Worm (Caenorhabditis elegans): Measurements from ENCODE around the gene ZC443.4.

The ZC443.4 gene

ce11 chrV:12819792-12820453 lies at the start of gene ZC443.4, which contains the start of gene ugt-18:
Gene ZC443.4 (minus strand): TSS chrV:12819886.
Gene ugt-18 (plus strand): TSS chrV:12820260.
- no peak for TF ChIP-seq chd-7 (tag; optimal IDR thresholded peaks at IDR 0.05)
- TF ChIP-seq snpc-4 (GFP tag; optimal IDR thresholded peaks at IDR 0.05): no peak
- TF ChIP-seq snpc-4 (tag; optimal IDR thresholded peaks at IDR 0.05): no peak
- no peak for TF ChIP-seq D2030.7 (GFP tag; IDR thresholded peaks at IDR 0.05)
- TF ChIP-seq ets-4 (GFP tag; optimal IDR thresholded peaks at IDR 0.05): no peak
- TF ChIP-seq nhr-80 (tag; optimal IDR thresholded peaks at IDR 0.05): peak; percentile 5
- no peak for TF ChIP-seq hlh-12 (tag; optimal IDR thresholded peaks at IDR 0.05)
- TF ChIP-seq dox-1 (GFP tag; IDR thresholded peaks at IDR 0.05): no peak
- no peak for TF ChIP-seq Y95B8A.8 (GFP tag; IDR thresholded peaks at IDR 0.05)

ce11 chrV:12867997-12868396 lies 48.3 kb upstream of the ZC443.4 start, which contains the start of gene nspg-1:
Gene nspg-1 (minus strand): TSS chrV:12868097.
- TF ChIP-seq hrde-1 (tag; optimal IDR thresholded peaks at IDR 0.05; ENCODE audit: borderline replicate concordance): no peak
- no peak for TF ChIP-seq fkh-3 (tag; optimal IDR thresholded peaks at IDR 0.05)
- TF ChIP-seq ZK185.1 (tag; optimal IDR thresholded peaks at IDR 0.05; ENCODE audit: poor library complexity, severe bottlenecking): no peak
- TF ChIP-seq K12H6.12 (tag; optimal IDR thresholded peaks at IDR 0.05): no peak
- no peak for TF ChIP-seq attf-6 (GFP tag; IDR thresholded peaks at IDR 0.05)
- no peak for TF ChIP-seq lsy-27 (tag; optimal IDR thresholded peaks at IDR 0.05; ENCODE audit: borderline replicate concordance, insufficient read depth)

- TF ChIP-seq attf-3 (GFP tag; conservative IDR thresholded peaks at IDR 0.05): 0 out of 2 replicates have a peak, but pooled peaks have one; percentile 13
Measured at ce11 chrV:12865615-12866014, 45.9 kb upstream of the ZC443.4 start, which contains the start of gene T07F10.5. Gene T07F10.5 (plus strand): TSS chrV:12865915.

ce11 chrV:12859144-12859543 lies 39.5 kb upstream of the ZC443.4 start, which contains the start of gene anp-1:
Gene anp-1 (plus strand): TSS chrV:12859444.
- TF ChIP-seq nhr-120 (GFP tag; IDR thresholded peaks at IDR 0.05): no peak
- no peak for TF ChIP-seq hmg-20 (GFP tag; IDR thresholded peaks at IDR 0.05)
- TF ChIP-seq tbx-9 (tag; optimal IDR thresholded peaks at IDR 0.05; ENCODE audit: borderline replicate concordance): no peak
- TF ChIP-seq K12H6.12 (tag; optimal IDR thresholded peaks at IDR 0.05): no peak
- no peak for TF ChIP-seq nhr-27 (tag; optimal IDR thresholded peaks at IDR 0.05)
- TF ChIP-seq hmg-1.2 (GFP tag; IDR thresholded peaks at IDR 0.05): no peak
- no peak for TF ChIP-seq Y53F4B.3 (GFP tag; IDR thresholded peaks at IDR 0.05)
- no peak for TF ChIP-seq somi-1 (GFP tag; optimal IDR thresholded peaks at IDR 0.05)
- TF ChIP-seq F33H1.4 (GFP tag; IDR thresholded peaks at IDR 0.05): no peak
- no peak for TF ChIP-seq snpc-4 (GFP tag; optimal IDR thresholded peaks at IDR 0.05)
- TF ChIP-seq snpc-4 (tag; optimal IDR thresholded peaks at IDR 0.05): no peak
- no peak for TF ChIP-seq Y95B8A.8 (GFP tag; IDR thresholded peaks at IDR 0.05)

ce11 chrV:12854766-12855165 lies 35.1 kb upstream of the ZC443.4 start, which contains the start of gene C44H9.7:
Gene C44H9.7 (minus strand): TSS chrV:12854866.
- TF ChIP-seq lsl-1 (GFP tag; optimal IDR thresholded peaks at IDR 0.05): no peak
- no peak for TF ChIP-seq ztf-6 (GFP tag; IDR thresholded peaks at IDR 0.05)
- no peak for TF ChIP-seq mel-28 (tag; optimal IDR thresholded peaks at IDR 0.05; ENCODE audit: borderline replicate concordance)
- TF ChIP-seq ekl-4 (GFP tag; IDR thresholded peaks at IDR 0.05): no peak
- TF ChIP-seq bed-2 (GFP tag; IDR thresholded peaks at IDR 0.05): no peak
- TF ChIP-seq Y53F4B.3 (GFP tag; IDR thresholded peaks at IDR 0.05): no peak
- TF ChIP-seq F55B11.4 (tag; optimal IDR thresholded peaks at IDR 0.05; ENCODE audit: borderline replicate concordance, insufficient read depth): no peak
- TF ChIP-seq hlh-26 (GFP tag; conservative IDR thresholded peaks at IDR 0.05): no peak
- TF ChIP-seq egrh-3 (GFP tag; IDR thresholded peaks at IDR 0.05): no peak
- no peak for TF ChIP-seq hmg-1.2 (GFP tag; IDR thresholded peaks at IDR 0.05)
- no peak for TF ChIP-seq madf-6 (GFP tag; IDR thresholded peaks at IDR 0.05)
- TF ChIP-seq akir-1 (GFP tag; optimal IDR thresholded peaks at IDR 0.05): no peak
- TF ChIP-seq ccch-3 (GFP tag; optimal IDR thresholded peaks at IDR 0.05): no peak
- no peak for TF ChIP-seq snpc-1.3 (tag; optimal IDR thresholded peaks at IDR 0.05; ENCODE audit: insufficient read depth)
- no peak for TF ChIP-seq K11D2.4 (GFP tag; IDR thresholded peaks at IDR 0.05)
- TF ChIP-seq madf-8 (GFP tag; conservative IDR thresholded peaks at IDR 0.05): no peak
